Worm (Caenorhabditis elegans): ENCODE measurements around the gene ZK1321.1.
A peak's percentile ranks its signal among the peaks of the same experiment; 100 is the strongest.

DNA sequence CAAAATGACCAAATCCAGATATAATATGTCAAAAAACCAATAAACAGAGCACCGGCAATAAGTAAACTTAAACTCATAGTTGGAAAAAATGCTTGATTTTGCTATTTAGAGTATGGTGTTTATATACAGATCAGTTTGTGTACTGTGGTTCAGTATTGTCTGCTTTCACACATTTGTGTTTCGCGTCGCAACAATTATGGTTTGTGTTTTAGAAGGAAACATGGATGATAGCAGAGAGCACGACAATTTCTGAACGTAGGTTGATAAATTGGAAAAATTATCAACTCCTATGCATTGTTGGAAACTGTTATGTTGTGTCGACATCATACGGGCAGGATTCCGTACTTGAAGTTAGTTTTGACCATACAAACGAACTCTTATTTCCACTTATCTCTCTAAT lies 43.8 kb downstream of the ZK1321.1 start, which contains the start of gene cyp-13A4:
- TF ChIP-seq php-3 (GFP tag; IDR thresholded peaks at IDR 0.05) (no peak), lir-3 (tag; optimal IDR thresholded peaks at IDR 0.05) (no peak), fos-1 (tag; optimal IDR thresholded peaks at IDR 0.05) (no peak), daf-16 (GFP tag; optimal IDR thresholded peaks at IDR 0.05) (no peak), daf-16 (tag; optimal IDR thresholded peaks at IDR 0.05) (peak; percentile 25), lin-38 (GFP tag; IDR thresholded peaks at IDR 0.05) (no peak), zag-1 (tag; optimal IDR thresholded peaks at IDR 0.05) (no peak), lin-39 (tag; optimal IDR thresholded peaks at IDR 0.05) (no peak)
